Worm (Caenorhabditis elegans): Measurements from ENCODE around the gene F36H9.2.

ce11 chrV:1820749-1821148, 32.5 kb downstream of the F36H9.2 start:
- no peak for TF ChIP-seq mab-5 (tag; optimal IDR thresholded peaks at IDR 0.05)
- TF ChIP-seq lin-32 (GFP tag; optimal IDR thresholded peaks at IDR 0.05), result no peak
- TF ChIP-seq mep-1 (tag; optimal IDR thresholded peaks at IDR 0.05), result no peak
- TF ChIP-seq lin-13 (tag; optimal IDR thresholded peaks at IDR 0.05), result no peak
- TF ChIP-seq elt-1 (tag; optimal IDR thresholded peaks at IDR 0.05; ENCODE audit: borderline replicate concordance, insufficient read depth), result no peak
- TF ChIP-seq unc-62 (GFP tag; optimal IDR thresholded peaks at IDR 0.05), result no peak
- TF ChIP-seq pha-4 (tag; optimal IDR thresholded peaks at IDR 0.05), result no peak
- TF ChIP-seq sem-2 (GFP tag; optimal IDR thresholded peaks at IDR 0.05), result no peak
- no peak for TF ChIP-seq blmp-1 (tag; optimal IDR thresholded peaks at IDR 0.05)
- no peak for TF ChIP-seq nhr-237 (tag; optimal IDR thresholded peaks at IDR 0.05)

Data from whole organism, mixed stage, embryonic.